Worm (Caenorhabditis elegans) whole organism, dauer: ENCODE results near the gene upb-1.

Experiments used
- unc-62 ChIP-seq: sonication (generic microtip); optimal IDR thresholded peaks from 2 replicates; lab custom pipeline; 2017; ENCODE audit warnings: missing biosample characterization, missing genetic modification reagents, missing genetic modification characterization

Gene upb-1

ce11 chrII:6294261-6294660 lies 4.4 kb upstream of the upb-1 start, which contains the start of gene mps-1:
Gene mps-1, minus strand, starts transcription at chrII:6294361.
- TF ChIP-seq unc-62 (GFP tag; lab: Kevin White, UChicago): no peak

- TF ChIP-seq unc-62 (GFP tag; lab: Kevin White, UChicago): no peak
These were observed 2.6 kb upstream of the upb-1 start, which contains the start of gene nyn-3 for ce11 chrII:6292527-6292926. Gene nyn-3, minus strand, starts transcription at chrII:6292627.

- no peak for TF ChIP-seq unc-62 (GFP tag; lab: Kevin White, UChicago)
These were observed 1.8 kb downstream of the upb-1 start for ce11 chrII:6288104-6288503.

- TF ChIP-seq unc-62 (GFP tag; lab: Kevin White, UChicago): no peak
These were observed 3.0 kb downstream of the upb-1 start, which contains the start of gene F13H8.6 for ce11 chrII:6286865-6287264. Gene F13H8.6, minus strand, starts transcription at chrII:6286965.

- no peak for TF ChIP-seq unc-62 (GFP tag; lab: Kevin White, UChicago)
These were observed 6.8 kb downstream of the upb-1 start, which contains the start of gene F13H8.1 for ce11 chrII:6283074-6283473. Gene F13H8.1, plus strand, starts transcription at chrII:6283384.

ce11 chrII:6281903-6282302 lies 8.0 kb downstream of the upb-1 start:
- TF ChIP-seq unc-62 (GFP tag; lab: Kevin White, UChicago): no peak

ce11 chrII:6281002-6281401 lies 8.9 kb downstream of the upb-1 start, which contains the start of gene scly-1:
Gene scly-1, minus strand, starts transcription at chrII:6281102.
- no peak for TF ChIP-seq unc-62 (GFP tag; lab: Kevin White, UChicago)

- TF ChIP-seq unc-62 (GFP tag; lab: Kevin White, UChicago): no peak
These were observed 16.0 kb downstream of the upb-1 start, which contains the start of gene bpl-1 for ce11 chrII:6273916-6274315. Gene bpl-1, plus strand, starts transcription at chrII:6274216.

ce11 chrII:6269805-6270414 lies 20.0 kb downstream of the upb-1 start, which contains the start of gene F13H8.2:
Gene F13H8.2, plus strand, starts transcription at chrII:6270364.
- TF ChIP-seq unc-62 (GFP tag; lab: Kevin White, UChicago): no peak

ce11 chrII:6267983-6268382 lies 21.9 kb downstream of the upb-1 start, which contains the start of gene F13H8.8:
Gene F13H8.8, minus strand, starts transcription at chrII:6268083.
- no peak for TF ChIP-seq unc-62 (GFP tag; lab: Kevin White, UChicago)

ce11 chrII:6263685-6264084 lies 26.2 kb downstream of the upb-1 start, which contains the start of gene F13H8.3:
Gene F13H8.3, plus strand, starts transcription at chrII:6263985.
- no peak for TF ChIP-seq unc-62 (GFP tag; lab: Kevin White, UChicago)

ce11 chrII:6262222-6262621 lies 27.7 kb downstream of the upb-1 start, which contains the start of gene F13H8.12:
Gene F13H8.12, plus strand, starts transcription at chrII:6262522.
- TF ChIP-seq unc-62 (GFP tag; lab: Kevin White, UChicago): no peak

ce11 chrII:6260684-6261083 lies 29.2 kb downstream of the upb-1 start, which contains the start of gene nmgp-1:
Gene nmgp-1, plus strand, starts transcription at chrII:6260857.
- no peak for TF ChIP-seq unc-62 (GFP tag; lab: Kevin White, UChicago)

- no peak for TF ChIP-seq unc-62 (GFP tag; lab: Kevin White, UChicago)
These were observed 30.0 kb downstream of the upb-1 start, which contains the start of gene F13H8.11 for ce11 chrII:6259867-6260266. Gene F13H8.11, minus strand, starts transcription at chrII:6260021.

ce11 chrII:6257220-6257877 lies 32.5 kb downstream of the upb-1 start:
- TF ChIP-seq unc-62 (GFP tag; lab: Kevin White, UChicago): no peak

ce11 chrII:6256024-6256423 lies 33.9 kb downstream of the upb-1 start, which contains the start of gene F13H8.5:
Gene F13H8.5, minus strand, starts transcription at chrII:6256124.
- TF ChIP-seq unc-62 (GFP tag; lab: Kevin White, UChicago): no peak
